Fruit fly (Drosophila melanogaster) whole organism, pupa: ENCODE results near the gene CG15255.

Experiments
- CG4496 ChIP-seq: fragments of 200-800 bp; sonication (Bioruptor generic); IDR thresholded peaks from 3 replicates; pipeline ENCODE4 v1.3.6; 2022; ENCODE audit warnings: missing biosample characterization, missing genetic modification characterization
- Pif1B ChIP-seq: fragments of 200-800 bp; sonication (Bioruptor generic); optimal IDR thresholded peaks from 3 replicates; lab custom pipeline; 2016; ENCODE audit warnings: missing biosample characterization, missing genetic modification characterization
- Snoo ChIP-seq: fragments of 200-800 bp; sonication (Bioruptor generic); optimal IDR thresholded peaks from 3 replicates; lab custom pipeline; 2017; ENCODE audit warnings: missing biosample characterization, mild to moderate bottlenecking, missing genetic modification characterization, inconsistent platforms

dm6 chr2L:15611669-15612308 is at the start of gene CG15255:
- TF ChIP-seq CG4496 (no peak), Pif1B (no peak), Snoo (tag; lab: Kevin White, UChicago) (no peak)
